In genomic region chr3R:25686698-25687420, dm6 we compare ENCODE assay signal across 1 fruit fly cellular context.
TF ChIP-seq lines count a peak whose summit lies in the region.

TSS of gene CLS (minus strand) at chr3R:25687370.

TF ChIP-seq in whole organism, embryonic, 481 proteins besides CTCF, POLR2A, EP300 and RAD21 (continued from another document and continues in another):
- TF ChIP-seq CG8290 (GFP tag; optimal IDR thresholded peaks at IDR 0.05; lab: Kevin White, UChicago), result no peak
- no peak for TF ChIP-seq CG8290 (tag; optimal IDR thresholded peaks at IDR 0.05; lab: Kevin White, UChicago)
- no peak for TF ChIP-seq CG12299 (tag; optimal IDR thresholded peaks at IDR 0.05; lab: Kevin White, UChicago)
- peak; percentile 14 for TF ChIP-seq sug (tag; optimal IDR thresholded peaks at IDR 0.05; lab: Kevin White, UChicago)
- peak; percentile 31 for TF ChIP-seq HmgZ (tag; optimal IDR thresholded peaks at IDR 0.05; lab: Kevin White, UChicago)
- TF ChIP-seq NFAT (GFP tag; IDR thresholded peaks at IDR 0.05; lab: Robert Waterston, UW), result no peak
- TF ChIP-seq chinmo (GFP tag; IDR thresholded peaks at IDR 0.05; lab: Robert Waterston, UW; ENCODE audit: partially characterized antibody), result no peak
- no peak for TF ChIP-seq CG8765 (GFP tag; IDR thresholded peaks at IDR 0.05; lab: Robert Waterston, UW)
- peak; percentile 74 for TF ChIP-seq CG13287 (GFP tag; IDR thresholded peaks at IDR 0.05; lab: Robert Waterston, UW; ENCODE audit: partially characterized antibody)
- TF ChIP-seq CG15269 (tag; optimal IDR thresholded peaks at IDR 0.05; lab: Kevin White, UChicago), result no peak
- TF ChIP-seq Drgx (GFP tag; IDR thresholded peaks at IDR 0.05; lab: Robert Waterston, UW), result no peak
- peak; percentile 11 for TF ChIP-seq CG10147 (GFP tag; optimal IDR thresholded peaks at IDR 0.05; lab: Kevin White, UChicago)
- TF ChIP-seq CG1832 (GFP tag; optimal IDR thresholded peaks at IDR 0.05; lab: Kevin White, UChicago), result no peak
- TF ChIP-seq phol (tag; optimal IDR thresholded peaks at IDR 0.05; lab: Kevin White, UChicago), result peak; percentile 18
- no peak for TF ChIP-seq CG31365 (tag; optimal IDR thresholded peaks at IDR 0.05; lab: Kevin White, UChicago)
- TF ChIP-seq CG8944 (GFP tag; optimal IDR thresholded peaks at IDR 0.05; lab: Kevin White, UChicago), result no peak
- no peak for TF ChIP-seq CG18262 (tag; optimal IDR thresholded peaks at IDR 0.05; lab: Kevin White, UChicago)
- TF ChIP-seq Camta (GFP tag; optimal IDR thresholded peaks at IDR 0.05; lab: Kevin White, UChicago), result no peak
- no peak for TF ChIP-seq BtbVII (GFP tag; optimal IDR thresholded peaks at IDR 0.05; lab: Kevin White, UChicago)
- peak; percentile 64; the same call in 1 of the 2 replicates for TF ChIP-seq Bgb (GFP tag; IDR thresholded peaks at IDR 0.05; lab: Robert Waterston, UW; ENCODE audit: partially characterized antibody)
- TF ChIP-seq Hey (tag; optimal IDR thresholded peaks at IDR 0.05; lab: Kevin White, UChicago), result no peak
- peak; percentile 71 for TF ChIP-seq Dll (GFP tag; IDR thresholded peaks at IDR 0.05; lab: Robert Waterston, UW; ENCODE audit: partially characterized antibody)
- TF ChIP-seq CG12744 (GFP tag; optimal IDR thresholded peaks at IDR 0.05; lab: Kevin White, UChicago), result no peak
- TF ChIP-seq Stat92E (GFP tag; optimal IDR thresholded peaks at IDR 0.05; lab: Kevin White, UChicago), result no peak
- TF ChIP-seq CG9876 (GFP tag; optimal IDR thresholded peaks at IDR 0.05; lab: Kevin White, UChicago), result no peak
- peak; percentile 61 for TF ChIP-seq Scr (GFP tag; IDR thresholded peaks at IDR 0.05; lab: Robert Waterston, UW; ENCODE audit: partially characterized antibody)
- TF ChIP-seq chm (GFP tag; IDR thresholded peaks at IDR 0.05; lab: Robert Waterston, UW), result no peak
- no peak for TF ChIP-seq CG30020 (tag; optimal IDR thresholded peaks at IDR 0.05; lab: Kevin White, UChicago)
- peak; percentile 15 for TF ChIP-seq YL-1 (GFP tag; optimal IDR thresholded peaks at IDR 0.05; lab: Kevin White, UChicago)
- TF ChIP-seq MESR4 (GFP tag; optimal IDR thresholded peaks at IDR 0.05; lab: Kevin White, UChicago), result peak; percentile 58
- no peak for TF ChIP-seq Ssrp (tag; optimal IDR thresholded peaks at IDR 0.05; lab: Kevin White, UChicago)
- TF ChIP-seq Ets97D (GFP tag; optimal IDR thresholded peaks at IDR 0.05; lab: Kevin White, UChicago), result peak; percentile 64
- no peak for TF ChIP-seq lilli (GFP tag; optimal IDR thresholded peaks at IDR 0.05; lab: Kevin White, UChicago)
- TF ChIP-seq Ada2b (GFP tag; IDR thresholded peaks at IDR 0.05; lab: Robert Waterston, UW), result no peak
- TF ChIP-seq CG15514 (GFP tag; optimal IDR thresholded peaks at IDR 0.05; lab: Kevin White, UChicago), result peak; percentile 10
- peak; percentile 66 for TF ChIP-seq unc-4 (GFP tag; IDR thresholded peaks at IDR 0.05; lab: Robert Waterston, UW; ENCODE audit: partially characterized antibody)
- TF ChIP-seq CG9797 (GFP tag; optimal IDR thresholded peaks at IDR 0.05; lab: Kevin White, UChicago), result peak; percentile 54
- 0 out of 2 replicates have a peak, but pooled peaks have one; percentile 25 for TF ChIP-seq sna (GFP tag; IDR thresholded peaks at IDR 0.05; lab: Robert Waterston, UW; ENCODE audit: partially characterized antibody)
- no peak for TF ChIP-seq bsh (GFP tag; optimal IDR thresholded peaks at IDR 0.05; lab: Kevin White, UChicago)
- no peak for TF ChIP-seq ems (GFP tag; optimal IDR thresholded peaks at IDR 0.05; lab: Kevin White, UChicago)
- TF ChIP-seq bbx (GFP tag; IDR thresholded peaks at IDR 0.05; lab: Robert Waterston, UW; ENCODE audit: partially characterized antibody), result peak; percentile 67
- no peak for TF ChIP-seq en (GFP tag; optimal IDR thresholded peaks at IDR 0.05; lab: Kevin White, UChicago)
- TF ChIP-seq Hr3 (GFP tag; optimal IDR thresholded peaks at IDR 0.05; lab: Kevin White, UChicago), result no peak
- TF ChIP-seq br (optimal IDR thresholded peaks at IDR 0.05; lab: Kevin White, UChicago), result no peak
- peak; percentile 53 for TF ChIP-seq trem (tag; optimal IDR thresholded peaks at IDR 0.05; lab: Kevin White, UChicago)
- peak; percentile 52; the same call in 2 of the 3 replicates for TF ChIP-seq Opbp (GFP tag; IDR thresholded peaks at IDR 0.05; lab: Robert Waterston, UW; ENCODE audit: partially characterized antibody)
- TF ChIP-seq CG15011 (GFP tag; optimal IDR thresholded peaks at IDR 0.05; lab: Kevin White, UChicago), result no peak
- peak; percentile 84 for TF ChIP-seq Dref (GFP tag; IDR thresholded peaks at IDR 0.05; lab: Robert Waterston, UW)
- no peak for TF ChIP-seq Dfd (GFP tag; optimal IDR thresholded peaks at IDR 0.05; lab: Kevin White, UChicago)
- TF ChIP-seq tll (GFP tag; optimal IDR thresholded peaks at IDR 0.05; lab: Kevin White, UChicago), result no peak
- TF ChIP-seq usp (GFP tag; optimal IDR thresholded peaks at IDR 0.05; lab: Kevin White, UChicago), result no peak
- no peak for TF ChIP-seq Sry-β (GFP tag; optimal IDR thresholded peaks at IDR 0.05; lab: Kevin White, UChicago)
- TF ChIP-seq kay (GFP tag; optimal IDR thresholded peaks at IDR 0.05; lab: Kevin White, UChicago), result no peak
- no peak for TF ChIP-seq CG10274 (GFP tag; optimal IDR thresholded peaks at IDR 0.05; lab: Kevin White, UChicago)
- peak; percentile 29; the same call in 1 of the 2 replicates for TF ChIP-seq nerfin-2 (GFP tag; IDR thresholded peaks at IDR 0.05; lab: Robert Waterston, UW; ENCODE audit: partially characterized antibody)
- no peak for TF ChIP-seq mirr (GFP tag; optimal IDR thresholded peaks at IDR 0.05; lab: Kevin White, UChicago)
- TF ChIP-seq CG6765 (GFP tag; optimal IDR thresholded peaks at IDR 0.05; lab: Kevin White, UChicago), result no peak
- no peak for TF ChIP-seq NC2α (GFP tag; optimal IDR thresholded peaks at IDR 0.05; lab: Kevin White, UChicago)
- TF ChIP-seq D (optimal IDR thresholded peaks at IDR 0.05; lab: Kevin White, UChicago), result no peak
- TF ChIP-seq D (GFP tag; optimal IDR thresholded peaks at IDR 0.05; lab: Kevin White, UChicago), result no peak
- no peak for TF ChIP-seq CG8281 (tag; optimal IDR thresholded peaks at IDR 0.05; lab: Kevin White, UChicago)
- no peak for TF ChIP-seq disco-r (GFP tag; optimal IDR thresholded peaks at IDR 0.05; lab: Kevin White, UChicago)
- no peak for TF ChIP-seq CG6272 (GFP tag; IDR thresholded peaks at IDR 0.05; lab: Robert Waterston, UW)
- peak; percentile 13 for TF ChIP-seq CG14710 (tag; optimal IDR thresholded peaks at IDR 0.05; lab: Kevin White, UChicago)
- no peak for TF ChIP-seq CG12769 (tag; optimal IDR thresholded peaks at IDR 0.05; lab: Kevin White, UChicago)
- peak; percentile 4 for TF ChIP-seq CG17186 (GFP tag; optimal IDR thresholded peaks at IDR 0.05; lab: Kevin White, UChicago)
- TF ChIP-seq stwl (tag; optimal IDR thresholded peaks at IDR 0.05; lab: Kevin White, UChicago), result peak; percentile 84
- peak; percentile 60; the same call in 2 of the 3 replicates for TF ChIP-seq CG34224 (GFP tag; IDR thresholded peaks at IDR 0.05; lab: Robert Waterston, UW; ENCODE audit: partially characterized antibody)
- 0 out of 3 replicates have a peak, but pooled peaks have one; percentile 52 for TF ChIP-seq Doc3 (GFP tag; IDR thresholded peaks at IDR 0.05; lab: Robert Waterston, UW; ENCODE audit: partially characterized antibody)
- TF ChIP-seq ato (GFP tag; IDR thresholded peaks at IDR 0.05; lab: Robert Waterston, UW; ENCODE audit: partially characterized antibody), result peak; percentile 32; the same call in 1 of the 2 replicates
- TF ChIP-seq hkb (optimal IDR thresholded peaks at IDR 0.05; lab: Kevin White, UChicago), result no peak
- no peak for TF ChIP-seq hkb (GFP tag; IDR thresholded peaks at IDR 0.05; lab: Robert Waterston, UW)
- TF ChIP-seq CG6791 (GFP tag; IDR thresholded peaks at IDR 0.05; lab: Robert Waterston, UW; ENCODE audit: partially characterized antibody), result 0 out of 3 replicates have a peak, but pooled peaks have one; percentile 32
- TF ChIP-seq Sry-δ (GFP tag; optimal IDR thresholded peaks at IDR 0.05; lab: Kevin White, UChicago), result peak; percentile 67
- TF ChIP-seq CG3065 (GFP tag; optimal IDR thresholded peaks at IDR 0.05; lab: Kevin White, UChicago), result no peak
- TF ChIP-seq CG12659 (GFP tag; optimal IDR thresholded peaks at IDR 0.05; lab: Kevin White, UChicago), result peak; percentile 30
- no peak for TF ChIP-seq CG11398 (GFP tag; optimal IDR thresholded peaks at IDR 0.05; lab: Kevin White, UChicago)
- no peak for TF ChIP-seq maf-S (GFP tag; optimal IDR thresholded peaks at IDR 0.05; lab: Kevin White, UChicago)
- peak; percentile 15; the same call in 1 of the 2 replicates for TF ChIP-seq inv (GFP tag; IDR thresholded peaks at IDR 0.05; lab: Robert Waterston, UW; ENCODE audit: partially characterized antibody)
- TF ChIP-seq CG18011 (GFP tag; optimal IDR thresholded peaks at IDR 0.05; lab: Kevin White, UChicago), result no peak
- TF ChIP-seq CG17612 (GFP tag; IDR thresholded peaks at IDR 0.05; lab: Robert Waterston, UW), result no peak
- TF ChIP-seq cg (GFP tag; optimal IDR thresholded peaks at IDR 0.05; lab: Kevin White, UChicago), result no peak
- no peak for TF ChIP-seq HLHmδ (GFP tag; optimal IDR thresholded peaks at IDR 0.05; lab: Kevin White, UChicago)
- no peak for TF ChIP-seq CG6654 (GFP tag; optimal IDR thresholded peaks at IDR 0.05; lab: Kevin White, UChicago)
- no peak for TF ChIP-seq CG8089 (GFP tag; optimal IDR thresholded peaks at IDR 0.05; lab: Kevin White, UChicago)
- TF ChIP-seq CG33557 (GFP tag; optimal IDR thresholded peaks at IDR 0.05; lab: Kevin White, UChicago), result no peak
- no peak for TF ChIP-seq zfh1 (GFP tag; IDR thresholded peaks at IDR 0.05; lab: Robert Waterston, UW)
- TF ChIP-seq crp (GFP tag; optimal IDR thresholded peaks at IDR 0.05; lab: Kevin White, UChicago), result no peak
- no peak for TF ChIP-seq dati (GFP tag; IDR thresholded peaks at IDR 0.05; lab: Robert Waterston, UW)
- no peak for TF ChIP-seq Adf1 (GFP tag; IDR thresholded peaks at IDR 0.05; lab: Robert Waterston, UW)
- no peak for TF ChIP-seq Mes4 (GFP tag; optimal IDR thresholded peaks at IDR 0.05; lab: Kevin White, UChicago)
- no peak for TF ChIP-seq CG15073 (GFP tag; optimal IDR thresholded peaks at IDR 0.05; lab: Kevin White, UChicago)
- TF ChIP-seq hbn (GFP tag; IDR thresholded peaks at IDR 0.05; lab: Robert Waterston, UW; ENCODE audit: partially characterized antibody), result peak; percentile 47
- TF ChIP-seq CG7372 (GFP tag; IDR thresholded peaks at IDR 0.05; lab: Robert Waterston, UW), result no peak
- TF ChIP-seq CG1024 (GFP tag; IDR thresholded peaks at IDR 0.05; lab: Robert Waterston, UW), result no peak
- no peak for TF ChIP-seq CG10209 (GFP tag; optimal IDR thresholded peaks at IDR 0.05; lab: Kevin White, UChicago)
- TF ChIP-seq CG11247 (GFP tag; IDR thresholded peaks at IDR 0.05; lab: Robert Waterston, UW), result no peak
- TF ChIP-seq HLH4C (GFP tag; IDR thresholded peaks at IDR 0.05; lab: Robert Waterston, UW; ENCODE audit: partially characterized antibody), result peak; percentile 74
- TF ChIP-seq Fer2 (tag; optimal IDR thresholded peaks at IDR 0.05; lab: Kevin White, UChicago), result no peak
- peak; percentile 83 for TF ChIP-seq Dp (GFP tag; optimal IDR thresholded peaks at IDR 0.05; lab: Kevin White, UChicago)
- TF ChIP-seq CG12071 (GFP tag; optimal IDR thresholded peaks at IDR 0.05; lab: Kevin White, UChicago), result no peak
- TF ChIP-seq CG31224 (GFP tag; IDR thresholded peaks at IDR 0.05; lab: Robert Waterston, UW), result no peak
- TF ChIP-seq prd (optimal IDR thresholded peaks at IDR 0.05; lab: Kevin White, UChicago), result no peak
- TF ChIP-seq prd (GFP tag; IDR thresholded peaks at IDR 0.05; lab: Robert Waterston, UW), result no peak
- TF ChIP-seq ac (GFP tag; optimal IDR thresholded peaks at IDR 0.05; lab: Kevin White, UChicago), result no peak
- no peak for TF ChIP-seq lov (optimal IDR thresholded peaks at IDR 0.05; lab: Kevin White, UChicago)
- no peak for TF ChIP-seq lov (GFP tag; IDR thresholded peaks at IDR 0.05; lab: Robert Waterston, UW)
- no peak for TF ChIP-seq insv (GFP tag; optimal IDR thresholded peaks at IDR 0.05; lab: Kevin White, UChicago)
- TF ChIP-seq CG4730 (GFP tag; IDR thresholded peaks at IDR 0.05; lab: Robert Waterston, UW), result no peak
- TF ChIP-seq gro (GFP tag; optimal IDR thresholded peaks at IDR 0.05; lab: Kevin White, UChicago), result no peak
- TF ChIP-seq bowl (GFP tag; IDR thresholded peaks at IDR 0.05; lab: Robert Waterston, UW), result no peak
- no peak for TF ChIP-seq Mad (GFP tag; optimal IDR thresholded peaks at IDR 0.05; lab: Kevin White, UChicago)
- no peak for TF ChIP-seq Usf (GFP tag; optimal IDR thresholded peaks at IDR 0.05; lab: Kevin White, UChicago)
- TF ChIP-seq knrl (GFP tag; IDR thresholded peaks at IDR 0.05; lab: Robert Waterston, UW; ENCODE audit: partially characterized antibody), result peak; percentile 45; the same call in 2 of the 3 replicates
- no peak for TF ChIP-seq wek (GFP tag; optimal IDR thresholded peaks at IDR 0.05; lab: Kevin White, UChicago)
- TF ChIP-seq Nf-YC (tag; optimal IDR thresholded peaks at IDR 0.05; lab: Kevin White, UChicago), result peak; percentile 43
- no peak for TF ChIP-seq CG8388 (GFP tag; optimal IDR thresholded peaks at IDR 0.05; lab: Kevin White, UChicago)
- TF ChIP-seq CG7963 (GFP tag; IDR thresholded peaks at IDR 0.05; lab: Robert Waterston, UW; ENCODE audit: partially characterized antibody), result peak; percentile 60; the same call in 1 of the 3 replicates
- TF ChIP-seq pum (GFP tag; optimal IDR thresholded peaks at IDR 0.05; lab: Kevin White, UChicago), result no peak
- TF ChIP-seq CG9215 (GFP tag; IDR thresholded peaks at IDR 0.05; lab: Robert Waterston, UW), result no peak
- TF ChIP-seq Myb (GFP tag; optimal IDR thresholded peaks at IDR 0.05; lab: Kevin White, UChicago), result peak; percentile 32
- no peak for TF ChIP-seq D19B (GFP tag; optimal IDR thresholded peaks at IDR 0.05; lab: Kevin White, UChicago)
- no peak for TF ChIP-seq CG11085 (GFP tag; IDR thresholded peaks at IDR 0.05; lab: Robert Waterston, UW)
- peak; percentile 62 for TF ChIP-seq BEAF-32 (GFP tag; optimal IDR thresholded peaks at IDR 0.05; lab: Kevin White, UChicago)
- TF ChIP-seq CG10321 (GFP tag; IDR thresholded peaks at IDR 0.05; lab: Robert Waterston, UW), result no peak
- no peak for TF ChIP-seq Asciz (GFP tag; optimal IDR thresholded peaks at IDR 0.05; lab: Kevin White, UChicago)
- no peak for TF ChIP-seq Ets65A (GFP tag; lab: Kevin White, UChicago)
- TF ChIP-seq CG2116 (GFP tag; optimal IDR thresholded peaks at IDR 0.05; lab: Kevin White, UChicago), result peak; percentile 59
- no peak for TF ChIP-seq CG14050 (GFP tag; IDR thresholded peaks at IDR 0.05; lab: Robert Waterston, UW)
- TF ChIP-seq CG17829 (tag; optimal IDR thresholded peaks at IDR 0.05; lab: Kevin White, UChicago), result no peak
- TF ChIP-seq Pdp1 (GFP tag; optimal IDR thresholded peaks at IDR 0.05; lab: Kevin White, UChicago), result peak in 1 of 2 experiments; percentile 99
- TF ChIP-seq B-H2 (GFP tag; optimal IDR thresholded peaks at IDR 0.05; lab: Kevin White, UChicago), result no peak
- no peak for TF ChIP-seq bab2 (GFP tag; optimal IDR thresholded peaks at IDR 0.05; lab: Kevin White, UChicago)
